Worm (Caenorhabditis elegans) whole organism, L1 larva: ENCODE data around the gene srh-173.

ENCODE experiments used
- C04F5.9 ChIP-seq: sonication (generic microtip); optimal IDR thresholded peaks from 2 replicates; lab custom pipeline; 2016; ENCODE audit warnings: missing genetic modification characterization, missing compliant biosample characterization
- F16B12.6 ChIP-seq: fragments of 150-350 bp; optimal IDR thresholded peaks from 2 replicates; lab custom pipeline; 2014; ENCODE audit warnings: missing biosample characterization, missing genetic modification characterization
- aha-1 ChIP-seq: fragments of 150-350 bp; optimal IDR thresholded peaks from 2 replicates; lab custom pipeline; 2014; ENCODE audit warnings: missing biosample characterization, missing genetic modification characterization
- aly-2 ChIP-seq: fragments of 150-350 bp; optimal IDR thresholded peaks from 2 replicates; lab custom pipeline; 2014; ENCODE audit warnings: missing biosample characterization, missing genetic modification characterization
- ama-1 ChIP-seq: fragments of 150-350 bp; optimal IDR thresholded peaks from 2 replicates; lab custom pipeline; 2014
- blmp-1 ChIP-seq: fragments of 150-350 bp; optimal IDR thresholded peaks from 2 replicates; lab custom pipeline; 2014; ENCODE audit warnings: missing biosample characterization, missing genetic modification characterization
- ceh-8 ChIP-seq: fragments of 200-800 bp; sonication (Bioruptor generic); optimal IDR thresholded peaks from 2 replicates; lab custom pipeline; 2018; ENCODE audit warnings: mild to moderate bottlenecking, missing genetic modification characterization, moderate library complexity, missing compliant biosample characterization
- ceh-82 ChIP-seq, 3 experiments: fragments of 150-350 bp in 1 of 3; sonication (generic microtip) in 2 of 3; optimal IDR thresholded peaks; 2 replicates each; lab custom pipeline; 2014 to 2017; ENCODE audit warnings: missing biosample characterization in 3 of 3, missing genetic modification characterization in 3 of 3
- ceh-88 ChIP-seq: fragments of 200-800 bp; sonication (Bioruptor generic); IDR thresholded peaks from 2 replicates; pipeline ENCODE4 v1.3.6; 2022; ENCODE audit warnings: missing genetic modification characterization, missing compliant biosample characterization
- ceh-90 ChIP-seq: sonication (generic microtip); optimal IDR thresholded peaks from 2 replicates; lab custom pipeline; 2016; ENCODE audit warnings: missing genetic modification characterization, missing compliant biosample characterization
- egl-27 ChIP-seq, 2 experiments: fragments of 150-350 bp in 1 of 2; sonication (generic microtip); optimal IDR thresholded peaks; 3 replicates each; lab custom pipeline; 2017 to 2018; ENCODE audit warnings: missing biosample characterization in 2 of 2, missing genetic modification characterization in 2 of 2, missing genetic modification reagents in 2 of 2
- elt-2 ChIP-seq: sonication (generic microtip); optimal IDR thresholded peaks from 2 replicates; lab custom pipeline; 2016; ENCODE audit warnings: missing genetic modification characterization, mild to moderate bottlenecking, inconsistent platforms, missing compliant biosample characterization, missing genetic modification reagents
- elt-3 ChIP-seq, 6 experiments: fragments of 150-350 bp in 1 of 6; sonication (generic microtip); optimal IDR thresholded peaks; 2 replicates each; lab custom pipeline; 2017 to 2018; ENCODE audit warnings: missing biosample characterization in 6 of 6, missing genetic modification characterization in 6 of 6, inconsistent platforms in 1 of 6
- fkh-4 ChIP-seq: sonication (generic microtip); optimal IDR thresholded peaks from 2 replicates; lab custom pipeline; 2016; ENCODE audit warnings: missing compliant biosample characterization, missing genetic modification characterization, borderline replicate concordance
- fkh-8 ChIP-seq: sonication (generic microtip); optimal IDR thresholded peaks from 2 replicates; lab custom pipeline; 2016; ENCODE audit warnings: mild to moderate bottlenecking, missing genetic modification characterization, missing compliant biosample characterization
- isw-1 ChIP-seq: fragments of 200-800 bp; sonication (Bioruptor generic); IDR thresholded peaks from 2 replicates; pipeline ENCODE4 v1.3.6; 2022; ENCODE audit warnings: missing genetic modification characterization, missing compliant biosample characterization
- jun-1 ChIP-seq: fragments of 150-350 bp; optimal IDR thresholded peaks from 2 replicates; lab custom pipeline; 2014; ENCODE audit warnings: missing biosample characterization, missing genetic modification reagents, missing genetic modification characterization
- lin-14 ChIP-seq: fragments of 200-800 bp; sonication (Bioruptor generic); optimal IDR thresholded peaks from 2 replicates; lab custom pipeline; 2018; ENCODE audit warnings: mild to moderate bottlenecking, missing genetic modification characterization, moderate library complexity, missing compliant biosample characterization
- lin-15B ChIP-seq: fragments of 150-350 bp; sonication (generic microtip); optimal IDR thresholded peaks from 3 replicates; lab custom pipeline; 2014; ENCODE audit warnings: missing biosample characterization, missing genetic modification characterization
- lir-3 ChIP-seq: sonication (generic microtip); optimal IDR thresholded peaks from 2 replicates; lab custom pipeline; 2016; ENCODE audit warnings: mild to moderate bottlenecking, missing genetic modification characterization, moderate library complexity, missing compliant biosample characterization; ENCODE audit not compliant: poor library complexity
- mab-9 ChIP-seq: fragments of 200-800 bp; sonication (Bioruptor generic); IDR thresholded peaks from 2 replicates; pipeline ENCODE4 v1.3.6; 2022; ENCODE audit warnings: missing genetic modification reagents, missing genetic modification characterization, missing compliant biosample characterization
- mep-1 ChIP-seq: fragments of 150-350 bp; optimal IDR thresholded peaks from 2 replicates; lab custom pipeline; 2014; ENCODE audit warnings: missing biosample characterization, missing genetic modification characterization
- nhr-11 ChIP-seq: fragments of 150-350 bp; optimal IDR thresholded peaks from 2 replicates; lab custom pipeline; 2014; ENCODE audit warnings: missing biosample characterization, missing genetic modification characterization
- nhr-12 ChIP-seq: sonication (generic microtip); optimal IDR thresholded peaks from 2 replicates; lab custom pipeline; 2017; ENCODE audit warnings: missing biosample characterization, missing genetic modification characterization
- nhr-19 ChIP-seq: fragments of 200-800 bp; sonication (Bioruptor generic); conservative IDR thresholded peaks from 2 replicates; pipeline ENCODE4 v1.3.6; 2022; ENCODE audit warnings: missing genetic modification characterization, missing compliant biosample characterization
- nhr-20 ChIP-seq: sonication (generic microtip); optimal IDR thresholded peaks from 2 replicates; lab custom pipeline; 2016; ENCODE audit warnings: mild to moderate bottlenecking, missing genetic modification characterization, missing compliant biosample characterization
- nhr-237 ChIP-seq: fragments of 150-350 bp; optimal IDR thresholded peaks from 2 replicates; lab custom pipeline; 2014; ENCODE audit warnings: missing biosample characterization, missing genetic modification characterization
- nhr-76 ChIP-seq: sonication (generic microtip); optimal IDR thresholded peaks from 2 replicates; lab custom pipeline; 2017; ENCODE audit warnings: missing biosample characterization, missing genetic modification characterization
- nhr-90 ChIP-seq: sonication (generic microtip); optimal IDR thresholded peaks from 2 replicates; lab custom pipeline; 2016; ENCODE audit warnings: mild to moderate bottlenecking, missing genetic modification characterization, missing compliant biosample characterization; ENCODE audit not compliant: poor library complexity
- pag-3 ChIP-seq: sonication (generic microtip); optimal IDR thresholded peaks from 2 replicates; lab custom pipeline; 2017; ENCODE audit warnings: missing genetic modification characterization, mild to moderate bottlenecking, missing compliant biosample characterization, antibody characterized with exemption, borderline replicate concordance; ENCODE audit not compliant: insufficient read depth
- pax-3 ChIP-seq: fragments of 200-800 bp; sonication (Bioruptor generic); optimal IDR thresholded peaks from 2 replicates; lab custom pipeline; 2018; ENCODE audit warnings: mild to moderate bottlenecking, missing genetic modification characterization, moderate library complexity, missing compliant biosample characterization
- rnt-1 ChIP-seq: sonication (generic microtip); optimal IDR thresholded peaks from 2 replicates; lab custom pipeline; 2016; ENCODE audit warnings: mild to moderate bottlenecking, missing genetic modification characterization, moderate library complexity, missing compliant biosample characterization
- snu-23 ChIP-seq: sonication (generic microtip); optimal IDR thresholded peaks from 2 replicates; lab custom pipeline; 2016; ENCODE audit warnings: missing genetic modification characterization, missing compliant biosample characterization
- sox-4 ChIP-seq: sonication (generic microtip); optimal IDR thresholded peaks from 2 replicates; lab custom pipeline; 2016; ENCODE audit warnings: missing genetic modification characterization, missing compliant biosample characterization
- sup-37 ChIP-seq: fragments of 200-800 bp; sonication (Bioruptor generic); optimal IDR thresholded peaks from 2 replicates; lab custom pipeline; 2018; ENCODE audit warnings: mild to moderate bottlenecking, missing genetic modification characterization, missing compliant biosample characterization
- unc-130 ChIP-seq: fragments of 150-350 bp; optimal IDR thresholded peaks from 2 replicates; lab custom pipeline; 2017; ENCODE audit warnings: missing biosample characterization, missing genetic modification characterization, inconsistent platforms
- vab-15 ChIP-seq: sonication (generic microtip); optimal IDR thresholded peaks from 2 replicates; lab custom pipeline; 2017; ENCODE audit warnings: missing genotype, mild to moderate bottlenecking, missing genetic modification characterization, missing compliant biosample characterization
- ztf-11 ChIP-seq, 2 experiments: sonication (generic microtip); optimal IDR thresholded peaks; 2 replicates each; lab custom pipeline; 2016 to 2017; ENCODE audit warnings: missing genetic modification characterization in 2 of 2, missing biosample characterization in 1 of 2, missing compliant biosample characterization in 1 of 2
- ztf-4 ChIP-seq: fragments of 150-350 bp; optimal IDR thresholded peaks from 2 replicates; lab custom pipeline; 2014; ENCODE audit warnings: missing biosample characterization, missing genetic modification characterization

Gene srh-173

DNA sequence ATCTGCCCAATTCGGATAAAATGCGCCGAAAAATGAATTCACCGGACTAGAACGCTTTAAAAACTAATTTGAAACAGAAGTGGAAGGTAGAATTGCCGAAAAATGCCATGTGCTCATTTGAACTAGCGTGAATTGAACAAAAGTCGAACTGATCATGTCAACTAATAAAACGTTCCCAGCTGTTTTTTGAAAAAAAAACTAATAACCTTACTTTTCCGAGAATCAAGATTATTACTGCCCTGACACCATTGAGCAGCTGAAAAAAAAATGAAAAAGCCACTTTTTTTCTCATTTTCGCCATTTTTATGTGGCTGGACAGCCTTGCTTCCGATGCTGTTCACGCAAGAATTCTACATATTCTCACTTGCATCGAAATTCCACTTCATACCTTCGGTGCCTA lies at the start of gene srh-173:
Gene srh-173 (plus strand): TSS at position 301 of the 400 bp plus-strand sequence.
- TF ChIP-seq ceh-82 (tag; optimal IDR thresholded peaks at IDR 0.05; lab: Kevin White, UChicago) (no peak), nhr-19 (no peak), nhr-90 (tag; lab: Kevin White, UChicago) (no peak), rnt-1 (no peak), jun-1 (tag; lab: Kevin White, UChicago) (no peak), aha-1 (tag; lab: Kevin White, UChicago) (no peak), lir-3 (tag; lab: Kevin White, UChicago) (no peak), ztf-11 (tag; optimal IDR thresholded peaks at IDR 0.05; lab: Kevin White, UChicago) (no peak), fkh-4 (no peak), nhr-12 (tag; lab: Kevin White, UChicago) (no peak), fkh-8 (no peak), blmp-1 (tag; lab: Kevin White, UChicago) (no peak), egl-27 (tag; optimal IDR thresholded peaks at IDR 0.05; lab: Kevin White, UChicago) (no peak), unc-130 (tag; lab: Kevin White, UChicago) (no peak), elt-2 (no peak), pax-3 (tag; lab: Kevin White, UChicago) (no peak), ztf-4 (no peak), sox-4 (tag; lab: Kevin White, UChicago) (no peak), aly-2 (tag; lab: Kevin White, UChicago) (no peak)

DNA sequence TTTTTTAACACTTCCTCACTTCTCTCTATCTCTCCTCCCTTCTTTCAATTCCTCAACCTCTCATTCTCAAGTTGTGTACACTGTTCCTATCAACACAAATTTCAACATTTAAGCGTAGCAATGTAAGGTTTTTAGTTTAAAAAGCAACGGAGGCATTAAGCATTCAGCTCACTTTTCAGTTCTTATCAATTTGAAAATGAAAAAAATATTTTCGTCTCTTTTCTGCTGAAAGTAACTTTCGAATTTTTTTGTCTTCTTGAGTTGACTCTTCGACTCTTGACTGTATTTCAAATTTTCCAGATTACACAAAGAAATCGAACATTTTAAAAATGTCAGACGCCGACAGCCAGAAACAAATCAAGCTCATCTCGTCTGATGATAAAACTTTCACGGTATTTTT lies 49.2 kb upstream of the srh-173 start, which contains the start of gene skr-4:
Gene skr-4 (plus strand): TSS at position 301 of the 400 bp plus-strand sequence.
- no peak for TF ChIP-seq aha-1 (tag; lab: Kevin White, UChicago)
- no peak for TF ChIP-seq isw-1 (GFP tag; lab: Robert Waterston, UW)
- no peak for TF ChIP-seq F16B12.6
- TF ChIP-seq aly-2 (tag; lab: Kevin White, UChicago) = no peak
- TF ChIP-seq ceh-90 = no peak
- TF ChIP-seq nhr-237 (tag; lab: Kevin White, UChicago) = no peak
- no peak for TF ChIP-seq ceh-82 (tag; optimal IDR thresholded peaks at IDR 0.05; lab: Kevin White, UChicago)
- TF ChIP-seq pag-3 (tag; lab: Kevin White, UChicago) = no peak
- TF ChIP-seq lin-15B (tag; lab: Kevin White, UChicago) = no peak
- TF ChIP-seq ceh-88 (GFP tag; lab: Robert Waterston, UW) = no peak
- TF ChIP-seq mep-1 (tag; lab: Kevin White, UChicago) = no peak
- TF ChIP-seq C04F5.9 (tag; lab: Kevin White, UChicago) = no peak
- no peak for TF ChIP-seq nhr-20
- TF ChIP-seq nhr-76 (tag; lab: Kevin White, UChicago) = no peak
- TF ChIP-seq nhr-11 (tag; lab: Kevin White, UChicago) = no peak
- TF ChIP-seq lin-14 = no peak
- TF ChIP-seq vab-15 (tag; lab: Kevin White, UChicago) = no peak
- no peak for TF ChIP-seq ama-1 (lab: Kevin White, UChicago)
- no peak for TF ChIP-seq ceh-8 (GFP tag; lab: Kevin White, UChicago)
- no peak for TF ChIP-seq mab-9 (GFP tag; lab: Robert Waterston, UW)

DNA sequence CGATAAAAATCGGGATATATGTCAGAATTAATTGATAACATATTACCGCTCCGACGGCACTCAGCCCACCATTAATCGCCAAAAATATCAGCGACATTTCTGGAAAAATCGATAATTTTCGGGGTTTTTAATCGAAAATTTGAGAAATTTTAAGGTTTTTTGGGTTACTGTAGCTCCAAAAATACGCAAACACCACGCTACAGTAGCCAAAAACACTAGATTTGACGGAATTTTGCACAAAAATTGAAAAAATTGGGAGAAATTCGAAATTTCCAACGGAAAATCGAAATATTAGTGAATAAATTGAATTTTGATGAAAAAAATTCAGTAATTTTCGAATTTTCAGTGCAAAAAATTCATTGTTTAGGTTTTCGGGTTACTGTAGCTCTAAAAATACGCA lies 38.9 kb upstream of the srh-173 start, which contains the start of gene algn-7:
Gene algn-7 (minus strand): TSS at position 101 of the 400 bp plus-strand sequence.
- TF ChIP-seq sup-37 (GFP tag; lab: Kevin White, UChicago) (no peak), elt-3 (tag; optimal IDR thresholded peaks at IDR 0.05; lab: Kevin White, UChicago) (no peak), snu-23 (GFP tag; lab: Kevin White, UChicago) (no peak), elt-2 (no peak)
